Fruit fly (Drosophila melanogaster) whole organism, prepupa: ENCODE measurements around the gene CG11672.

Source experiments
- Blimp-1 ChIP-seq: fragments of 200-800 bp; sonication (Bioruptor generic); optimal IDR thresholded peaks from 3 replicates; lab custom pipeline; 2017; ENCODE audit warnings: missing biosample characterization, missing genetic modification characterization, mild to moderate bottlenecking, moderate library complexity, missing genetic modification reagents
- CG10631 ChIP-seq: fragments of 200-800 bp; sonication (Bioruptor generic); optimal IDR thresholded peaks from 2 replicates; lab custom pipeline; 2016; ENCODE audit warnings: missing biosample characterization, missing genetic modification characterization
- CG10669 ChIP-seq: fragments of 200-800 bp; sonication (Bioruptor generic); optimal IDR thresholded peaks from 3 replicates; lab custom pipeline; 2018; ENCODE audit warnings: missing biosample characterization, mild to moderate bottlenecking, missing genetic modification characterization, moderate library complexity
- CG11762 ChIP-seq: fragments of 200-800 bp; sonication (Bioruptor generic); optimal IDR thresholded peaks from 3 replicates; lab custom pipeline; 2016; ENCODE audit warnings: missing biosample characterization, missing genetic modification characterization; ENCODE audit not compliant: insufficient read depth
- CG11902 ChIP-seq: fragments of 200-800 bp; sonication (Bioruptor generic); optimal IDR thresholded peaks from 3 replicates; lab custom pipeline; 2016; ENCODE audit warnings: missing biosample characterization, missing genetic modification characterization
- CG15336 ChIP-seq: fragments of 200-800 bp; sonication (Bioruptor generic); IDR thresholded peaks from 2 replicates; pipeline ENCODE4 v1.3.6; 2022; ENCODE audit warnings: missing biosample characterization, missing genetic modification characterization
- CG1621 ChIP-seq: fragments of 200-800 bp; sonication (Bioruptor generic); optimal IDR thresholded peaks from 3 replicates; lab custom pipeline; 2018; ENCODE audit warnings: missing biosample characterization, mild to moderate bottlenecking, missing genetic modification characterization
- CG3032 ChIP-seq: fragments of 200-800 bp; optimal IDR thresholded peaks from 2 replicates; lab custom pipeline; 2019; ENCODE audit warnings: missing biosample characterization, mild to moderate bottlenecking, missing genetic modification characterization, moderate library complexity
- CG3919 ChIP-seq: fragments of 200-800 bp; sonication (Bioruptor generic); optimal IDR thresholded peaks from 3 replicates; lab custom pipeline; 2016; ENCODE audit warnings: missing biosample characterization, missing genetic modification characterization
- CG6163 ChIP-seq: fragments of 200-800 bp; sonication (Bioruptor generic); IDR thresholded peaks from 3 replicates; pipeline ENCODE4 v1.3.6; 2022; ENCODE audit warnings: missing biosample characterization, missing genetic modification characterization
- CG6808 ChIP-seq: fragments of 200-800 bp; sonication (Bioruptor generic); optimal IDR thresholded peaks from 3 replicates; lab custom pipeline; 2017; ENCODE audit warnings: missing biosample characterization, missing genetic modification characterization, mild to moderate bottlenecking, moderate library complexity, missing genetic modification reagents
- CG6854 ChIP-seq: fragments of 200-800 bp; sonication (Bioruptor generic); optimal IDR thresholded peaks from 2 replicates; lab custom pipeline; 2017; ENCODE audit warnings: missing biosample characterization, mild to moderate bottlenecking, missing genetic modification characterization
- CG8119 ChIP-seq: fragments of 200-800 bp; sonication (Bioruptor generic); IDR thresholded peaks from 3 replicates; pipeline ENCODE4 v1.3.6; 2022; ENCODE audit warnings: missing biosample characterization, missing genetic modification characterization
- CG8319 ChIP-seq: fragments of 200-800 bp; sonication (Bioruptor generic); optimal IDR thresholded peaks from 3 replicates; lab custom pipeline; 2016; ENCODE audit warnings: missing biosample characterization, missing genetic modification characterization
- CG8632 ChIP-seq: fragments of 200-800 bp; sonication (Bioruptor generic); optimal IDR thresholded peaks from 3 replicates; lab custom pipeline; 2016; ENCODE audit warnings: missing biosample characterization, missing genetic modification characterization
- Eip78C ChIP-seq: fragments of 200-800 bp; sonication (Bioruptor generic); peaks from one replicate; lab custom pipeline; 2016; ENCODE audit warnings: missing biosample characterization, missing genetic modification characterization
- Eip93F ChIP-seq: fragments of 200-800 bp; sonication (Bioruptor generic); optimal IDR thresholded peaks from 2 replicates; lab custom pipeline; 2016; ENCODE audit warnings: missing biosample characterization, mild to moderate bottlenecking, missing genetic modification characterization
- Hr38 ChIP-seq: sonication (Bioruptor generic); optimal IDR thresholded peaks from 2 replicates; lab custom pipeline; 2016; ENCODE audit warnings: missing biosample characterization, missing genetic modification characterization
- Hr39 ChIP-seq: fragments of 200-800 bp; sonication (Bioruptor generic); optimal IDR thresholded peaks from 2 replicates; lab custom pipeline; 2016; ENCODE audit warnings: missing biosample characterization, missing genetic modification characterization
- Lpt ChIP-seq: fragments of 200-800 bp; sonication (Bioruptor generic); optimal IDR thresholded peaks from 3 replicates; lab custom pipeline; 2016; ENCODE audit warnings: missing biosample characterization, missing genetic modification characterization
- Met ChIP-seq: fragments of 200-800 bp; sonication (Bioruptor generic); optimal IDR thresholded peaks from 3 replicates; lab custom pipeline; 2016; ENCODE audit warnings: missing biosample characterization, missing genetic modification characterization
- Sox102F ChIP-seq: fragments of 200-800 bp; sonication (Bioruptor generic); optimal IDR thresholded peaks from 2 replicates; lab custom pipeline; 2016; ENCODE audit warnings: missing biosample characterization, mild to moderate bottlenecking, missing genetic modification characterization
- Sox14 ChIP-seq: fragments of 200-800 bp; sonication (Bioruptor generic); optimal IDR thresholded peaks from 3 replicates; lab custom pipeline; 2016; ENCODE audit warnings: missing biosample characterization, missing genetic modification characterization
- achi ChIP-seq: fragments of 200-800 bp; sonication (Bioruptor generic); optimal IDR thresholded peaks from 3 replicates; lab custom pipeline; 2016; ENCODE audit warnings: missing biosample characterization, missing genetic modification characterization
- acj6 ChIP-seq: fragments of 200-800 bp; sonication (Bioruptor generic); optimal IDR thresholded peaks from 3 replicates; lab custom pipeline; 2016; ENCODE audit warnings: missing biosample characterization, missing genetic modification characterization
- cyc ChIP-seq: fragments of 200-800 bp; sonication (Bioruptor generic); optimal IDR thresholded peaks from 3 replicates; lab custom pipeline; 2016; ENCODE audit warnings: missing biosample characterization, missing genetic modification characterization
- dsx ChIP-seq: fragments of 200-800 bp; optimal IDR thresholded peaks from 3 replicates; lab custom pipeline; 2019; ENCODE audit warnings: missing biosample characterization, mild to moderate bottlenecking, missing genetic modification characterization, moderate library complexity; ENCODE audit not compliant: poor library complexity, severe bottlenecking
- eg ChIP-seq: fragments of 200-800 bp; sonication (Bioruptor generic); IDR thresholded peaks from 3 replicates; pipeline ENCODE4 v1.3.6; 2022; ENCODE audit warnings: missing biosample characterization, missing genetic modification characterization
- esn ChIP-seq: fragments of 200-800 bp; sonication (Bioruptor generic); optimal IDR thresholded peaks from 2 replicates; lab custom pipeline; 2016; ENCODE audit warnings: missing biosample characterization, mild to moderate bottlenecking, missing genetic modification characterization, moderate library complexity
- fd85E ChIP-seq: fragments of 200-800 bp; sonication (Bioruptor generic); optimal IDR thresholded peaks from 3 replicates; lab custom pipeline; 2016; ENCODE audit warnings: missing biosample characterization, missing genetic modification characterization
- pdm3 ChIP-seq: fragments of 200-800 bp; sonication (Bioruptor generic); optimal IDR thresholded peaks from 3 replicates; lab custom pipeline; 2016; ENCODE audit warnings: missing biosample characterization, missing genetic modification characterization
- salr ChIP-seq, 2 experiments: fragments of 200-800 bp; sonication (Bioruptor generic); optimal IDR thresholded peaks; 3 replicates each; lab custom pipeline; 2016 to 2018; ENCODE audit warnings: missing biosample characterization in 2 of 2, missing genetic modification characterization in 2 of 2, mild to moderate bottlenecking in 1 of 2
- spab ChIP-seq: fragments of 200-800 bp; sonication (Bioruptor generic); optimal IDR thresholded peaks from 2 replicates; lab custom pipeline; 2017; ENCODE audit warnings: missing biosample characterization, mild to moderate bottlenecking, missing genetic modification characterization, missing genetic modification reagents
- ss ChIP-seq, 2 experiments: fragments of 200-800 bp; sonication (Bioruptor generic); optimal IDR thresholded peaks; 2 replicates in 1 of 2; 3 replicates in 1 of 2; lab custom pipeline; 2017 to 2018; ENCODE audit warnings: mild to moderate bottlenecking in 2 of 2, missing biosample characterization in 2 of 2, missing genetic modification characterization in 2 of 2, moderate library complexity in 1 of 2
- svp ChIP-seq: fragments of 200-800 bp; sonication (Bioruptor generic); peaks from one replicate; lab custom pipeline; 2016; ENCODE audit warnings: missing biosample characterization, missing genetic modification characterization
- vri ChIP-seq: fragments of 200-800 bp; sonication (Bioruptor generic); optimal IDR thresholded peaks from 3 replicates; lab custom pipeline; 2016; ENCODE audit warnings: missing biosample characterization, mild to moderate bottlenecking, missing genetic modification characterization

CG11672 gene

dm6 chr3R:8254347-8254746 lies 36.0 kb downstream of the CG11672 start:
- TF ChIP-seq CG8632 (no peak), dsx (GFP tag; lab: Kevin White, UChicago) (no peak), CG11902 (GFP tag; lab: Kevin White, UChicago) (no peak), CG8319 (GFP tag; lab: Kevin White, UChicago) (no peak), spab (GFP tag; lab: Kevin White, UChicago) (no peak), Sox102F (no peak), salr (GFP tag; optimal IDR thresholded peaks at IDR 0.05; lab: Kevin White, UChicago) (no peak), acj6 (GFP tag; lab: Kevin White, UChicago) (no peak), CG10669 (GFP tag; lab: Kevin White, UChicago) (no peak), eg (GFP tag; lab: Robert Waterston, UW) (no peak), pdm3 (GFP tag; lab: Kevin White, UChicago) (no peak), CG6808 (GFP tag; lab: Kevin White, UChicago) (no peak)
- TF ChIP-seq, all 60 proteins: peak for 0

dm6 chr3R:8251532-8251931 lies 38.8 kb downstream of the CG11672 start:
- TF ChIP-seq eg (GFP tag; lab: Robert Waterston, UW) (no peak), Eip78C (GFP tag; lab: Kevin White, UChicago) (peak; percentile 37), CG10631 (GFP tag; lab: Kevin White, UChicago) (no peak), CG6163 (GFP tag; lab: Robert Waterston, UW) (0 out of 3 replicates have a peak, but pooled peaks have one; percentile 22), esn (GFP tag; lab: Kevin White, UChicago) (no peak), fd85E (no peak), CG11762 (no peak), CG1621 (no peak), svp (GFP tag; lab: Kevin White, UChicago) (no peak), CG8319 (GFP tag; lab: Kevin White, UChicago) (no peak), Eip93F (GFP tag; lab: Kevin White, UChicago) (no peak), spab (GFP tag; lab: Kevin White, UChicago) (no peak), Blimp-1 (peak; percentile 91), vri (no peak)

- TF ChIP-seq Lpt (GFP tag; lab: Kevin White, UChicago) (peak; percentile 39), CG8119 (GFP tag; lab: Robert Waterston, UW) (0 out of 3 replicates have a peak, but pooled peaks have one; percentile 31), svp (GFP tag; lab: Kevin White, UChicago) (no peak), achi (GFP tag; lab: Kevin White, UChicago) (no peak), CG15336 (GFP tag; lab: Robert Waterston, UW) (peak; percentile 43; the same call in 1 of the 2 replicates), Eip78C (GFP tag; lab: Kevin White, UChicago) (peak; percentile 18), Hr38 (GFP tag; lab: Kevin White, UChicago) (no peak), CG1621 (no peak), eg (GFP tag; lab: Robert Waterston, UW) (peak; percentile 20; the same call in 1 of the 3 replicates), CG3919 (GFP tag; lab: Kevin White, UChicago) (peak; percentile 27), CG6808 (GFP tag; lab: Kevin White, UChicago) (peak; percentile 99), Hr39 (GFP tag; lab: Kevin White, UChicago) (no peak), CG3032 (tag; lab: Kevin White, UChicago) (no peak), Sox14 (GFP tag; lab: Kevin White, UChicago) (no peak), CG6163 (GFP tag; lab: Robert Waterston, UW) (peak; percentile 32; the same call in 1 of the 3 replicates), Blimp-1 (no peak), cyc (GFP tag; lab: Kevin White, UChicago) (no peak)
Measured at dm6 chr3R:8250166-8250733, 40.1 kb downstream of the CG11672 start, which contains the start of gene mtg. Gene mtg, plus strand, starts transcription at chr3R:8250497.

- TF ChIP-seq Met (no peak), fd85E (no peak), CG6854 (GFP tag; lab: Kevin White, UChicago) (no peak), cyc (GFP tag; lab: Kevin White, UChicago) (no peak), ss (GFP tag; optimal IDR thresholded peaks at IDR 0.05; lab: Kevin White, UChicago) (no peak), CG8119 (GFP tag; lab: Robert Waterston, UW) (no peak)
Measured at dm6 chr3R:8248138-8248537, 42.2 kb downstream of the CG11672 start, which contains the start of gene CG15864. Gene CG15864, plus strand, starts transcription at chr3R:8248438.
